Fruit fly (Drosophila melanogaster) whole organism, embryonic: Measurements from ENCODE around the gene Cyp312a1.
A peak's percentile ranks its signal among the peaks of the same experiment; 100 is the strongest.

Experiments used
- Adf1 ChIP-seq: fragments of 200-800 bp; sonication (Bioruptor generic); IDR thresholded peaks from 2 replicates; pipeline ENCODE4 v1.3.6; 2022; ENCODE audit warnings: missing biosample characterization, missing genetic modification characterization
- Aef1 ChIP-seq: fragments of 200-800 bp; sonication (Bioruptor generic); IDR thresholded peaks from 3 replicates; pipeline ENCODE4 v1.3.6; 2022; ENCODE audit warnings: missing biosample characterization, missing genetic modification characterization
- Antp ChIP-seq: fragments of 200-800 bp; sonication (Bioruptor generic); optimal IDR thresholded peaks from 3 replicates; lab custom pipeline; 2016; ENCODE audit warnings: missing biosample characterization, missing genetic modification characterization
- Awh ChIP-seq: fragments of 200-800 bp; sonication (Bioruptor generic); IDR thresholded peaks from 2 replicates; pipeline ENCODE4, ENCODE4 v1.3.6; 2022; ENCODE audit warnings: missing biosample characterization, missing genetic modification characterization
- CG1024 ChIP-seq: fragments of 200-800 bp; sonication (Bioruptor generic); IDR thresholded peaks from 2 replicates; pipeline ENCODE4 v1.3.6; 2022; ENCODE audit warnings: missing biosample characterization, missing genetic modification characterization
- CG11560 ChIP-seq: fragments of 200-800 bp; sonication (Bioruptor generic); IDR thresholded peaks from 3 replicates; pipeline ENCODE4 v1.3.6; 2022; ENCODE audit warnings: missing biosample characterization, missing genetic modification characterization
- CG12299 ChIP-seq: fragments of 200-800 bp; sonication (Bioruptor generic); optimal IDR thresholded peaks from 2 replicates; lab custom pipeline; 2018; ENCODE audit warnings: missing biosample characterization, mild to moderate bottlenecking, missing genetic modification characterization
- CG13424 ChIP-seq: fragments of 200-800 bp; sonication (Bioruptor generic); optimal IDR thresholded peaks from 2 replicates; lab custom pipeline; 2019; ENCODE audit warnings: missing biosample characterization, mild to moderate bottlenecking, missing genetic modification characterization, moderate library complexity
- CG13624 ChIP-seq: fragments of 200-800 bp; sonication (Bioruptor generic); optimal IDR thresholded peaks from 2 replicates; lab custom pipeline; 2016; ENCODE audit warnings: missing biosample characterization, missing genetic modification characterization
- CG13894 ChIP-seq: fragments of 200-800 bp; sonication (Bioruptor generic); optimal IDR thresholded peaks from 3 replicates; lab custom pipeline; 2018; ENCODE audit warnings: missing biosample characterization, mild to moderate bottlenecking, missing genetic modification characterization, moderate library complexity
- CG16813 ChIP-seq: fragments of 200-800 bp; sonication (Bioruptor generic); IDR thresholded peaks from 3 replicates; pipeline ENCODE4 v1.3.6; 2022; ENCODE audit warnings: missing biosample characterization, missing genetic modification characterization; ENCODE audit not compliant: partially characterized antibody
- CG16815 ChIP-seq: fragments of 200-800 bp; sonication (Bioruptor generic); optimal IDR thresholded peaks from 3 replicates; lab custom pipeline; 2017; ENCODE audit warnings: missing biosample characterization, mild to moderate bottlenecking, missing genetic modification characterization
- CG18599 ChIP-seq: fragments of 200-800 bp; sonication (Bioruptor generic); optimal IDR thresholded peaks from 3 replicates; lab custom pipeline; 2017; ENCODE audit warnings: missing biosample characterization, missing genetic modification characterization, mild to moderate bottlenecking, moderate library complexity, missing genetic modification reagents
- CG2129 ChIP-seq: fragments of 200-800 bp; sonication (Bioruptor generic); IDR thresholded peaks from 2 replicates; pipeline ENCODE4 v1.3.6; 2022; ENCODE audit warnings: missing biosample characterization, missing genetic modification characterization; ENCODE audit not compliant: partially characterized antibody
- CG31224 ChIP-seq: fragments of 200-800 bp; sonication (Bioruptor generic); IDR thresholded peaks from 2 replicates; pipeline ENCODE4 v1.3.6; 2022; ENCODE audit warnings: missing biosample characterization, missing genetic modification characterization
- CG6765 ChIP-seq: fragments of 200-800 bp; sonication (Bioruptor generic); optimal IDR thresholded peaks from 3 replicates; lab custom pipeline; 2017; ENCODE audit warnings: missing biosample characterization, mild to moderate bottlenecking, missing genetic modification characterization
- CG7963 ChIP-seq: fragments of 200-800 bp; sonication (Bioruptor generic); IDR thresholded peaks from 3 replicates; pipeline ENCODE4 v1.3.6; 2022; ENCODE audit warnings: missing biosample characterization, missing genetic modification characterization; ENCODE audit not compliant: partially characterized antibody
- CG8089 ChIP-seq: fragments of 200-800 bp; sonication (Bioruptor generic); optimal IDR thresholded peaks from 3 replicates; lab custom pipeline; 2016; ENCODE audit warnings: missing biosample characterization, missing genetic modification characterization
- CG8478 ChIP-seq: fragments of >200 bp; optimal IDR thresholded peaks from 2 replicates; lab custom pipeline; 2018
- Gsc ChIP-seq: fragments of 200-800 bp; sonication (Bioruptor generic); IDR thresholded peaks from 2 replicates; pipeline ENCODE4 v1.3.6; 2022; ENCODE audit warnings: missing biosample characterization, missing genetic modification characterization
- Kr ChIP-seq: fragments of 200-800 bp; sonication (Bioruptor generic); optimal IDR thresholded peaks from 2 replicates; lab custom pipeline; 2017; ENCODE audit warnings: missing biosample characterization, mild to moderate bottlenecking, missing genetic modification characterization
- Lpt ChIP-seq: fragments of >200 bp; optimal IDR thresholded peaks from 2 replicates; lab custom pipeline; 2018; ENCODE audit warnings: missing biosample characterization, missing genetic modification characterization
- Oaz ChIP-seq: fragments of 200-800 bp; sonication (Bioruptor generic); IDR thresholded peaks from 2 replicates; pipeline ENCODE4 v1.3.6; 2022; ENCODE audit warnings: missing biosample characterization, missing genetic modification characterization
- Sin3A ChIP-seq: fragments of >200 bp; optimal IDR thresholded peaks from 2 replicates; lab custom pipeline; 2018
- ab ChIP-seq: fragments of 200-800 bp; sonication (Bioruptor generic); optimal IDR thresholded peaks from 2 replicates; lab custom pipeline; 2016; ENCODE audit warnings: missing biosample characterization, missing genetic modification characterization
- az2 ChIP-seq: fragments of 200-800 bp; sonication (Bioruptor generic); optimal IDR thresholded peaks from 3 replicates; lab custom pipeline; 2016; ENCODE audit warnings: missing biosample characterization, missing genetic modification characterization
- bowl ChIP-seq: fragments of 200-800 bp; sonication (Bioruptor generic); IDR thresholded peaks from 2 replicates; pipeline ENCODE4 v1.3.6; 2022; ENCODE audit warnings: missing biosample characterization, missing genetic modification characterization
- cg ChIP-seq: fragments of 200-800 bp; sonication (Bioruptor generic); optimal IDR thresholded peaks from 3 replicates; lab custom pipeline; 2019; ENCODE audit warnings: missing biosample characterization, mild to moderate bottlenecking, missing genetic modification characterization, moderate library complexity
- chinmo ChIP-seq: fragments of 200-800 bp; sonication (Bioruptor generic); IDR thresholded peaks from 4 replicates; pipeline ENCODE4 v1.3.6; 2022; ENCODE audit warnings: missing biosample characterization, missing genetic modification characterization; ENCODE audit not compliant: partially characterized antibody
- ci ChIP-seq: fragments of 200-800 bp; sonication (Bioruptor generic); IDR thresholded peaks from 3 replicates; pipeline ENCODE4 v1.3.6; 2022; ENCODE audit warnings: missing biosample characterization, missing genetic modification characterization
- crol ChIP-seq: fragments of 200-800 bp; sonication (Bioruptor generic); IDR thresholded peaks from 2 replicates; pipeline ENCODE4 v1.3.6; 2022; ENCODE audit warnings: missing biosample characterization, missing genetic modification characterization
- crp ChIP-seq, 2 experiments: fragments of 200-800 bp; sonication (Bioruptor generic); optimal IDR thresholded peaks; 2 replicates in 1 of 2; 3 replicates in 1 of 2; lab custom pipeline; 2017; ENCODE audit warnings: missing biosample characterization in 2 of 2, missing genetic modification characterization in 2 of 2, mild to moderate bottlenecking in 1 of 2, moderate library complexity in 1 of 2
- dimm ChIP-seq: fragments of 200-800 bp; sonication (Bioruptor generic); IDR thresholded peaks from 2 replicates; pipeline ENCODE4 v1.3.6; 2022; ENCODE audit warnings: missing biosample characterization, missing genetic modification characterization
- dmrt99B ChIP-seq: fragments of 200-800 bp; sonication (Bioruptor generic); optimal IDR thresholded peaks from 2 replicates; lab custom pipeline; 2018; ENCODE audit warnings: missing biosample characterization, mild to moderate bottlenecking, missing genetic modification characterization, moderate library complexity
- dysf ChIP-seq: fragments of 200-800 bp; sonication (Bioruptor generic); IDR thresholded peaks from 3 replicates; pipeline ENCODE4 v1.3.6; 2022; ENCODE audit warnings: missing biosample characterization, missing genetic modification characterization
- fd96Cb ChIP-seq: fragments of 200-800 bp; sonication (Bioruptor generic); optimal IDR thresholded peaks from 2 replicates; lab custom pipeline; 2018; ENCODE audit warnings: missing biosample characterization, mild to moderate bottlenecking, missing genetic modification characterization, moderate library complexity
- grn ChIP-seq: fragments of 200-800 bp; sonication (Bioruptor generic); optimal IDR thresholded peaks from 3 replicates; lab custom pipeline; 2017; ENCODE audit warnings: missing biosample characterization, missing genetic modification characterization
- hth ChIP-seq: fragments of >200 bp; optimal IDR thresholded peaks from 2 replicates; lab custom pipeline; 2017; ENCODE audit warnings: inconsistent platforms
- kay ChIP-seq: fragments of 200-800 bp; sonication (Bioruptor generic); optimal IDR thresholded peaks from 2 replicates; lab custom pipeline; 2016; ENCODE audit warnings: missing biosample characterization, missing genetic modification characterization
- klu ChIP-seq: fragments of 200-800 bp; sonication (Bioruptor generic); IDR thresholded peaks from 2 replicates; pipeline ENCODE4 v1.3.6; 2022; ENCODE audit warnings: missing biosample characterization, missing genetic modification characterization
- lab ChIP-seq: fragments of 200-800 bp; sonication (Bioruptor generic); optimal IDR thresholded peaks from 3 replicates; lab custom pipeline; 2017; ENCODE audit warnings: missing biosample characterization, missing genetic modification characterization, mild to moderate bottlenecking, moderate library complexity, missing genetic modification reagents
- mam ChIP-seq: fragments of 200-800 bp; sonication (Bioruptor generic); optimal IDR thresholded peaks from 3 replicates; lab custom pipeline; 2016; ENCODE audit warnings: missing biosample characterization, missing genetic modification characterization
- nau ChIP-seq: fragments of 200-800 bp; sonication (Bioruptor generic); optimal IDR thresholded peaks from 3 replicates; lab custom pipeline; 2017; ENCODE audit warnings: missing biosample characterization, mild to moderate bottlenecking, missing genetic modification characterization, missing genetic modification reagents
- oc ChIP-seq: fragments of 200-800 bp; sonication (Bioruptor generic); optimal IDR thresholded peaks from 2 replicates; lab custom pipeline; 2018; ENCODE audit warnings: missing biosample characterization, mild to moderate bottlenecking, missing genetic modification characterization, moderate library complexity
- onecut ChIP-seq: fragments of 200-800 bp; sonication (Bioruptor generic); IDR thresholded peaks from 2 replicates; pipeline ENCODE4 v1.3.6; 2022; ENCODE audit warnings: missing biosample characterization, missing genetic modification characterization
- ranshi ChIP-seq: fragments of 200-800 bp; sonication (Bioruptor generic); IDR thresholded peaks from 2 replicates; pipeline ENCODE4 v1.3.6; 2022; ENCODE audit warnings: missing biosample characterization, missing genetic modification characterization
- ro ChIP-seq: fragments of 200-800 bp; sonication (Bioruptor generic); IDR thresholded peaks from 2 replicates; pipeline ENCODE4 v1.3.6; 2022; ENCODE audit warnings: missing biosample characterization, missing genetic modification characterization
- sens ChIP-seq: fragments of 200-800 bp; sonication (Bioruptor generic); peaks from one replicate; lab custom pipeline; 2016; ENCODE audit warnings: missing biosample characterization, missing genetic modification characterization
- sisA ChIP-seq: fragments of 200-800 bp; sonication (Bioruptor generic); IDR thresholded peaks from 2 replicates; pipeline ENCODE4 v1.3.6; 2022; ENCODE audit warnings: missing biosample characterization, missing genetic modification characterization
- sug ChIP-seq: fragments of 200-800 bp; optimal IDR thresholded peaks from 2 replicates; lab custom pipeline; 2019; ENCODE audit warnings: missing biosample characterization, mild to moderate bottlenecking, missing genetic modification characterization, moderate library complexity
- tin ChIP-seq: fragments of 200-800 bp; sonication (Bioruptor generic); optimal IDR thresholded peaks from 3 replicates; lab custom pipeline; 2016; ENCODE audit warnings: missing biosample characterization, missing genetic modification characterization
- tup ChIP-seq: fragments of 200-800 bp; sonication (Bioruptor generic); optimal IDR thresholded peaks from 2 replicates; lab custom pipeline; 2016; ENCODE audit warnings: missing biosample characterization, mild to moderate bottlenecking, missing genetic modification characterization, moderate library complexity
- twi ChIP-seq: fragments of 200-800 bp; optimal IDR thresholded peaks from 2 replicates; lab custom pipeline; 2019; ENCODE audit warnings: missing biosample characterization, mild to moderate bottlenecking, missing genetic modification characterization, moderate library complexity

Gene Cyp312a1

DNA sequence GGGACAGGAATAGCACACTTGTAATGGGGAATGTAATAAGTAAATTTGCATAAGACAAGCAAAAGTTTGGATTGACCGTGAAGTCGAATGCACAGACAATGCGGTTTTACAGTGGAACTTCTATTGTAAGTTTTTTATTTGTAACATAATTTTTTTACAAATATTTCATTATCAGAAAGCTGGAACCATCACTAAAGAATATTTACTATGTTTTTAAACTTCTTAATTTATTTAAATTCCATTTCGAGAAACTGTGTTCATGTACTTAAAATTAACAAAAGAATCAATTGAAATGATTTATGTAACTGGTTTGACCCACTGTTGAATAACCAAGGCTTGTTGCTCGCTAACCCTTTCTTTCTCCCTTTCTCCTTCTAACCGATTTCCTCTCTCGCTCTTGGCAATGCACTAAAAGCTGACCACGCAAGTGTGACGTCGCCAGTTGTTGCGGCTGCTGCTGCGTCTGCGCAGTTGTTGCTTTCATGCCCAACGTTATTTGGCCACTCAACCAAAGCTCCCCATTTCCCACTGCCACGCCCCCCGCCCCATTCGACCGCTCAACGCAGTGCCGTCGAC is 31.0 kb downstream of the Cyp312a1 start (continued):
- TF ChIP-seq CG16815 (GFP tag; lab: Kevin White, UChicago) (no peak), sens (GFP tag; lab: Kevin White, UChicago) (peak; percentile 86), az2 (GFP tag; lab: Kevin White, UChicago) (no peak), Adf1 (no peak), sisA (GFP tag; lab: Robert Waterston, UW) (0 out of 2 replicates have a peak, but pooled peaks have one; percentile 15), cg (GFP tag; lab: Kevin White, UChicago) (no peak), onecut (GFP tag; lab: Robert Waterston, UW) (no peak), kay (GFP tag; lab: Kevin White, UChicago) (no peak), Aef1 (GFP tag; lab: Robert Waterston, UW) (no peak), Sin3A (lab: Kevin White, UChicago) (no peak), CG1024 (GFP tag; lab: Robert Waterston, UW) (no peak), CG2129 (GFP tag; lab: Robert Waterston, UW) (no peak), CG31224 (no peak), tin (GFP tag; lab: Kevin White, UChicago) (no peak), sug (tag; lab: Kevin White, UChicago) (no peak), hth (lab: Kevin White, UChicago) (no peak), fd96Cb (no peak), CG8478 (no peak), crp (GFP tag; optimal IDR thresholded peaks at IDR 0.05; lab: Kevin White, UChicago) (no peak), Kr (GFP tag; lab: Kevin White, UChicago) (peak; percentile 32), Lpt (GFP tag; lab: Kevin White, UChicago) (no peak), dmrt99B (peak; percentile 27), Awh (no peak), lab (GFP tag; lab: Kevin White, UChicago) (no peak), ci (0 out of 3 replicates have a peak, but pooled peaks have one; percentile 40), ranshi (GFP tag; lab: Robert Waterston, UW) (no peak)
- TF ChIP-seq, all 482 proteins: peak for 42

DNA sequence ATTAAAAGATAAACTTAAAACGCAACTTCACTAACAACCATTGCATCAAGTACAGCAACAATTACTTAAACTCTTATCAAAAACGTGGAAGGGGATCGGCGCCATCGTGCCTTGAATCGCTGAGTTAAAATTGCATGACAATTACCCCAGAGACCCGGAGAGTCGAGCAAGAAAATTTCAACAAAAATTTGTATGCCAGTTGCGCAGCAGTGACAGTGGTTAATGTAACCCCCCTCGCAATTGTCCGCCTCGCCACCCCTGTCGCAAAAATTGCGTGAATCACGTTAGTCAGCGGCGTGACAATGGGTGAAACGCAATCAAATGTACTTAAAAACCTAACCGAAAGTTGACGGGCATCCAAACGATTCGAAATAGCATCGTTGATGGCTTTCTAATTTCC is 32.8 kb downstream of the Cyp312a1 start:
- no peak for TF ChIP-seq CG16813
- TF ChIP-seq nau (GFP tag; lab: Kevin White, UChicago): no peak
- no peak for TF ChIP-seq CG18599 (GFP tag; lab: Kevin White, UChicago)
- TF ChIP-seq chinmo: 0 out of 4 replicates have a peak, but pooled peaks have one; percentile 76
- no peak for TF ChIP-seq CG8089 (GFP tag; lab: Kevin White, UChicago)
- TF ChIP-seq CG13624 (GFP tag; lab: Kevin White, UChicago): no peak
- no peak for TF ChIP-seq Gsc (GFP tag; lab: Robert Waterston, UW)
- no peak for TF ChIP-seq CG11560
- no peak for TF ChIP-seq grn (GFP tag; lab: Kevin White, UChicago)
- no peak for TF ChIP-seq tup (GFP tag; lab: Kevin White, UChicago)
- TF ChIP-seq klu (GFP tag; lab: Robert Waterston, UW): no peak
- no peak for TF ChIP-seq ab
- TF ChIP-seq CG6765 (GFP tag; lab: Kevin White, UChicago): no peak
- peak; percentile 43; the same call in 1 of the 3 replicates for TF ChIP-seq dysf (GFP tag; lab: Robert Waterston, UW)
- TF ChIP-seq CG7963: no peak
- TF ChIP-seq dimm (GFP tag; lab: Robert Waterston, UW): no peak
- no peak for TF ChIP-seq CG12299 (tag; lab: Kevin White, UChicago)
- TF ChIP-seq CG13424 (tag; lab: Kevin White, UChicago): no peak
- TF ChIP-seq ro (GFP tag; lab: Robert Waterston, UW): no peak
- no peak for TF ChIP-seq CG13894 (tag; lab: Kevin White, UChicago)
- TF ChIP-seq mam: no peak
- no peak for TF ChIP-seq Oaz (GFP tag; lab: Robert Waterston, UW)
- TF ChIP-seq bowl (GFP tag; lab: Robert Waterston, UW): no peak
- TF ChIP-seq twi (tag; lab: Kevin White, UChicago): no peak
- no peak for TF ChIP-seq Antp (GFP tag; lab: Kevin White, UChicago)
- no peak for TF ChIP-seq oc (tag; lab: Kevin White, UChicago)
- no peak for TF ChIP-seq crol (GFP tag; lab: Robert Waterston, UW)
